Fruit fly (Drosophila melanogaster): ENCODE results near the gene dj.
A peak's percentile ranks its signal among the peaks of the same experiment; 100 is the strongest.

Gene dj

DNA sequence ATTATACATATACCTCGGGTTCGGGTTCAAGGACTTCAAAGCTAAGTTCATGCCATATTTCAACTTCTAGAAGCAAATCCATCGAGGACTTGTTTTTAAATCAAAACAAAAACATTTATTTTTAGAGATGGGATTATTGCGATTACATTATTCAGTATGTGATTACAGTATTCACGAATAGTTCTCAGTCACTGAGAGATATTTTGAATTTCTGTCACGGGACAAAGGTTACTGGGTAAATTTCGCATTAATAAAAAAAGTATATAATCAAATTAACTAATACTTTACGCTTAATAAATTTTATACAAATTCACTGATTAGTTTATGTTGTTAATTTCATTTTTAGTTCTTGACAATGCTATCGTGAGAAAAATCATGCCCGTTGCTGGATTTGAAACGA lies 34.5 kb downstream of the dj start (continued):
- TF ChIP-seq Jarid2 (GFP tag; optimal IDR thresholded peaks at IDR 0.05): no peak
- no peak for TF ChIP-seq B-H1 (GFP tag; IDR thresholded peaks at IDR 0.05)
- TF ChIP-seq PHDP (tag; optimal IDR thresholded peaks at IDR 0.05): no peak
- no peak for TF ChIP-seq Dfd (GFP tag; optimal IDR thresholded peaks at IDR 0.05)
- peak; percentile 14 for TF ChIP-seq HmgZ (tag; optimal IDR thresholded peaks at IDR 0.05)
- TF ChIP-seq Dll (GFP tag; IDR thresholded peaks at IDR 0.05; ENCODE audit: partially characterized antibody): peak; percentile 34; the same call in 2 of the 4 replicates
- peak; percentile 66 for TF ChIP-seq Med (GFP tag)
- TF ChIP-seq Vsx1 (GFP tag; optimal IDR thresholded peaks at IDR 0.05): no peak
- TF ChIP-seq CG5953 (GFP tag; IDR thresholded peaks at IDR 0.05): no peak
- TF ChIP-seq CG14014 (GFP tag; IDR thresholded peaks at IDR 0.05): peak; percentile 26; the same call in 1 of the 2 replicates
- TF ChIP-seq aop (GFP tag; IDR thresholded peaks at IDR 0.05): no peak
- peak; percentile 37; the same call in 1 of the 2 replicates for TF ChIP-seq NFAT (GFP tag; IDR thresholded peaks at IDR 0.05)
- TF ChIP-seq CG10209 (GFP tag; optimal IDR thresholded peaks at IDR 0.05): no peak
- no peak for TF ChIP-seq abd-A (tag; optimal IDR thresholded peaks at IDR 0.05)
- TF ChIP-seq Scr (GFP tag; IDR thresholded peaks at IDR 0.05; ENCODE audit: partially characterized antibody): peak; percentile 45
- TF ChIP-seq C15 (GFP tag; IDR thresholded peaks at IDR 0.05): no peak
- no peak for TF ChIP-seq hkb (optimal IDR thresholded peaks at IDR 0.05)
- TF ChIP-seq hkb (GFP tag; IDR thresholded peaks at IDR 0.05): 0 out of 2 replicates have a peak, but pooled peaks have one; percentile 14
- no peak for TF ChIP-seq lab (GFP tag; optimal IDR thresholded peaks at IDR 0.05)
- TF ChIP-seq dmrt11E (tag; optimal IDR thresholded peaks at IDR 0.05): peak; percentile 18
- peak in 1 of 2 experiments; percentile 17 for TF ChIP-seq bsh (GFP tag; optimal IDR thresholded peaks at IDR 0.05)
- TF ChIP-seq sim (GFP tag; IDR thresholded peaks at IDR 0.05): no peak
- TF ChIP-seq Hr78 (GFP tag; optimal IDR thresholded peaks at IDR 0.05): no peak
- no peak for TF ChIP-seq zf30C (GFP tag; optimal IDR thresholded peaks at IDR 0.05)
- TF ChIP-seq Max (GFP tag; optimal IDR thresholded peaks at IDR 0.05): peak; percentile 24
- no peak for TF ChIP-seq CG14965 (GFP tag; optimal IDR thresholded peaks at IDR 0.05; ENCODE audit: borderline replicate concordance)
- no peak for TF ChIP-seq Ssrp (tag; optimal IDR thresholded peaks at IDR 0.05)
- no peak for TF ChIP-seq Dek (tag; optimal IDR thresholded peaks at IDR 0.05)
- TF ChIP-seq CG3163 (GFP tag; optimal IDR thresholded peaks at IDR 0.05): no peak
- TF ChIP-seq CG8478 (optimal IDR thresholded peaks at IDR 0.05): no peak
- TF ChIP-seq lov (optimal IDR thresholded peaks at IDR 0.05): no peak
- TF ChIP-seq lov (GFP tag; IDR thresholded peaks at IDR 0.05): no peak
- no peak for TF ChIP-seq CG18476 (GFP tag; optimal IDR thresholded peaks at IDR 0.05)
- TF ChIP-seq h (optimal IDR thresholded peaks at IDR 0.05): no peak
- peak; percentile 16; the same call in 1 of the 2 replicates for TF ChIP-seq CG10366 (GFP tag; IDR thresholded peaks at IDR 0.05)
- TF ChIP-seq dpn (GFP tag; optimal IDR thresholded peaks at IDR 0.05): peak in 1 of 2 experiments; percentile 10
- no peak for TF ChIP-seq otp (GFP tag; IDR thresholded peaks at IDR 0.05)
- TF ChIP-seq CG8388 (GFP tag; optimal IDR thresholded peaks at IDR 0.05): peak; percentile 99
- TF ChIP-seq amos (GFP tag; IDR thresholded peaks at IDR 0.05; ENCODE audit: partially characterized antibody): peak; percentile 37; the same call in 1 of the 2 replicates
- no peak for TF ChIP-seq fu2 (GFP tag; optimal IDR thresholded peaks at IDR 0.05)
- TF ChIP-seq ci (GFP tag; IDR thresholded peaks at IDR 0.05): no peak
- no peak for TF ChIP-seq z (GFP tag; IDR thresholded peaks at IDR 0.05)
- TF ChIP-seq CG14441 (GFP tag; IDR thresholded peaks at IDR 0.05): no peak
- no peak for TF ChIP-seq CG7372 (GFP tag; IDR thresholded peaks at IDR 0.05)
- peak; percentile 12 for TF ChIP-seq Chrac-16 (GFP tag; optimal IDR thresholded peaks at IDR 0.05)
- TF ChIP-seq tgo (GFP tag; IDR thresholded peaks at IDR 0.05): peak; percentile 23; the same call in 1 of the 3 replicates
- TF ChIP-seq sd (tag; optimal IDR thresholded peaks at IDR 0.05): no peak
- peak; percentile 91 for TF ChIP-seq row (GFP tag; IDR thresholded peaks at IDR 0.05)
- TF ChIP-seq Drgx (GFP tag; IDR thresholded peaks at IDR 0.05): no peak
- TF ChIP-seq CG9215 (GFP tag; IDR thresholded peaks at IDR 0.05): peak; percentile 16; the same call in 1 of the 2 replicates
- no peak for TF ChIP-seq CG7928 (GFP tag; optimal IDR thresholded peaks at IDR 0.05)
